Worm (Caenorhabditis elegans): ENCODE results near the gene srw-127.

srw-127 gene

DNA sequence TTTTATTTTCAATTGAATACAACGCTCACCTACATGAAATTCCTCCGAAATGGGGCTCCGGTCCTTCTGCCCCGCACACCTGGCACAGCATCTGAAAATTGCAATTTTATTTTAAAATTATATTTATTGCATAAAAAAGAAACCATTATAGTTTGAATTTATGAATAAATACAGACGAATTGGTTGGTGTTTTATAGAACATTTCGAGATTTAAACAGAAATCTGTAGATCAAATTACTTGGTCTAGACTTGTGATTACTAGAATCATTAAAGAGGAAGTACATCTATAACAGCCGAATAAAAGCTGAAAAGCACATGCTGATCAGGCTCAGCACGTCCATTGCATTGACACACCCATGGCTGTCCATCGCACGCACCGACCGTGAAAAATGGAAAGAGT lies 20.9 kb upstream of the srw-127 start, which contains the start of gene nhr-162:
TSS of gene nhr-162 (minus strand) at position 101 of the 400 bp plus-strand sequence.
- TF ChIP-seq R02D3.7 (tag; optimal IDR thresholded peaks at IDR 0.05) (no peak), ceh-9 (tag; optimal IDR thresholded peaks at IDR 0.05) (no peak), lsy-12 (tag; optimal IDR thresholded peaks at IDR 0.05) (no peak), nhr-23 (tag; optimal IDR thresholded peaks at IDR 0.05) (no peak)

DNA sequence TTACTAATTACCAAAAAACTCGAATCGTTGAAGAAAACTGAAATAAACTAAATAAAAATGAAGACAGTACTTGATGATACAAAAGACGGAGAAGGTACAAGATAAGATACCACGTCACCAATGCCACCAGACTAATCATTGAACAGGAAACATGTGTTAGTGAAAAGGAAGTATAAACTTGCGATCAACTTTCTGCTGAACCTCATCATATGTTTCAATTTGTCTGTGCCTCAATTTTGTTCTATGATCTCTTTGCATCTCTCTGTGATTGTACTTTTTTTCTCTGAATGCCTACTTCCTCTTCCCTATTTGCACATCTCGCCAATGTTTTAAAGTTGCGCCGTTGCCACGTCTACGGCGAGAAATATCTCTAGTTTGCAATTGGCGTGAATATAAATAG lies 18.7 kb upstream of the srw-127 start:
- no peak for TF ChIP-seq ama-1 (optimal IDR thresholded peaks at IDR 0.05)
- TF ChIP-seq egl-27 (tag; optimal IDR thresholded peaks at IDR 0.05): peak; percentile 86
- no peak for TF ChIP-seq mml-1 (tag; optimal IDR thresholded peaks at IDR 0.05)
- TF ChIP-seq ztf-4 (tag; optimal IDR thresholded peaks at IDR 0.05): no peak
- no peak for TF ChIP-seq mdl-1 (tag; optimal IDR thresholded peaks at IDR 0.05)
- peak; percentile 13 for TF ChIP-seq nfya-1 (tag; optimal IDR thresholded peaks at IDR 0.05; ENCODE audit: insufficient read depth)
- TF ChIP-seq snpc-4 (tag; optimal IDR thresholded peaks at IDR 0.05): no peak
- TF ChIP-seq egl-5 (tag; optimal IDR thresholded peaks at IDR 0.05): no peak
- TF ChIP-seq pha-4 (tag; optimal IDR thresholded peaks at IDR 0.05): peak; percentile 37
- no peak for TF ChIP-seq ceh-82 (tag; optimal IDR thresholded peaks at IDR 0.05)
- no peak for TF ChIP-seq ZK546.5 (tag; optimal IDR thresholded peaks at IDR 0.05)
- no peak for TF ChIP-seq nhr-28 (tag; optimal IDR thresholded peaks at IDR 0.05)
- TF ChIP-seq fkh-10 (GFP tag; optimal IDR thresholded peaks at IDR 0.05): no peak
- no peak for TF ChIP-seq tbx-2 (tag; optimal IDR thresholded peaks at IDR 0.05)
- no peak for TF ChIP-seq fos-1 (tag; optimal IDR thresholded peaks at IDR 0.05)
- TF ChIP-seq ztf-11 (tag; optimal IDR thresholded peaks at IDR 0.05): no peak
- no peak for TF ChIP-seq unc-62 (GFP tag; optimal IDR thresholded peaks at IDR 0.05)
- TF ChIP-seq pqm-1 (tag; optimal IDR thresholded peaks at IDR 0.05): peak; percentile 89
- TF ChIP-seq nhr-76 (tag; optimal IDR thresholded peaks at IDR 0.05): peak; percentile 82
- TF ChIP-seq elt-1 (tag; optimal IDR thresholded peaks at IDR 0.05): no peak
- TF ChIP-seq zag-1 (tag; optimal IDR thresholded peaks at IDR 0.05): no peak
- no peak for TF ChIP-seq sea-2 (GFP tag; optimal IDR thresholded peaks at IDR 0.05)
- no peak for TF ChIP-seq eor-1 (tag; optimal IDR thresholded peaks at IDR 0.05)
- TF ChIP-seq elt-2 (tag; optimal IDR thresholded peaks at IDR 0.05): peak; percentile 78
- no peak for TF ChIP-seq lin-15B (tag; optimal IDR thresholded peaks at IDR 0.05)
- no peak for TF ChIP-seq nhr-12 (tag; optimal IDR thresholded peaks at IDR 0.05)
- TF ChIP-seq jun-1 (tag; optimal IDR thresholded peaks at IDR 0.05): peak; percentile 59
- TF ChIP-seq aly-2 (tag; optimal IDR thresholded peaks at IDR 0.05): no peak
- TF ChIP-seq R02D3.7 (tag; optimal IDR thresholded peaks at IDR 0.05): no peak
- no peak for TF ChIP-seq lsy-12 (tag; optimal IDR thresholded peaks at IDR 0.05)
- TF ChIP-seq fkh-2 (tag; optimal IDR thresholded peaks at IDR 0.05): no peak
- no peak for TF ChIP-seq ceh-9 (tag; optimal IDR thresholded peaks at IDR 0.05)
- no peak for TF ChIP-seq nhr-67 (tag; optimal IDR thresholded peaks at IDR 0.05)
- TF ChIP-seq hmg-11 (tag; optimal IDR thresholded peaks at IDR 0.05): no peak
- no peak for TF ChIP-seq unc-39 (tag; optimal IDR thresholded peaks at IDR 0.05)
- TF ChIP-seq nhr-77 (tag; optimal IDR thresholded peaks at IDR 0.05): no peak
- peak; percentile 43 for TF ChIP-seq nhr-23 (tag; optimal IDR thresholded peaks at IDR 0.05)
- no peak for TF ChIP-seq ceh-28 (tag; optimal IDR thresholded peaks at IDR 0.05)
- TF ChIP-seq ceh-16 (tag; optimal IDR thresholded peaks at IDR 0.05): no peak
- no peak for TF ChIP-seq skn-1 (tag; optimal IDR thresholded peaks at IDR 0.05)
- TF ChIP-seq nhr-25 (tag; optimal IDR thresholded peaks at IDR 0.05): peak; percentile 74
- no peak for TF ChIP-seq nhr-11 (tag; optimal IDR thresholded peaks at IDR 0.05)
- no peak for TF ChIP-seq lin-39 (tag; optimal IDR thresholded peaks at IDR 0.05)
- TF ChIP-seq elt-3 (tag; optimal IDR thresholded peaks at IDR 0.05): no peak
- TF ChIP-seq daf-12 (tag; optimal IDR thresholded peaks at IDR 0.05): no peak
- TF ChIP-seq nhr-237 (tag; optimal IDR thresholded peaks at IDR 0.05): no peak
- peak; percentile 75 for TF ChIP-seq nhr-43 (tag; optimal IDR thresholded peaks at IDR 0.05; ENCODE audit: poor library complexity, severe bottlenecking)
